Fruit fly (Drosophila melanogaster): ENCODE measurements around the gene CG13894.
A peak's percentile ranks its signal among the peaks of the same experiment; 100 is the strongest.

CG13894 gene

dm6 chr3L:698748-699367 lies at the start of gene CG13894:
CG13894 (minus strand) TSS chr3L:699144.
- TF ChIP-seq CTCF (optimal IDR thresholded peaks at IDR 0.05) (peak in 1 of 2 experiments; percentile 0), CG8478 (optimal IDR thresholded peaks at IDR 0.05) (no peak)

- TF ChIP-seq CTCF (optimal IDR thresholded peaks at IDR 0.05) (no peak), CG8478 (optimal IDR thresholded peaks at IDR 0.05) (no peak)
These were observed 48.9 kb upstream of the CG13894 start for dm6 chr3L:747716-748328.

DNA sequence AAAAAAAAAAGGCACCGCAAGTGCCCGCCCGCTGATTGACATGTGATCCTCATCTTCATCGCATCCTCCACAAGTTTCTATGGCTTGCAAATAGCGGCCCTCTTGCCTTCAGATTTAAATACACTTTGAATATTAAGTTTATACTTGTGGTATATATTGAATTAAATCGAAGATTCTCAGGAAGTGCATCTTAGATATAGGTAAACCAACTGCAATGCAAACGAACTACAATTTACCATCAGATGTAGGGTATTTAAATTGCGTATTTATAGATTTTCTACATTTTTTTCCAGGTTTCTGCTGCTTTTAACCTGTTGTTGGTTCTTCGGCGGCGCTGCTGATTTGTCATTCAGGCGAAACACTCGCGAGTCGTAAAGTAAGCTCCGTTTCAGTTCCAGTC lies 48.1 kb upstream of the CG13894 start:
- no peak for TF ChIP-seq CTCF (optimal IDR thresholded peaks at IDR 0.05)
- TF ChIP-seq CG8478 (optimal IDR thresholded peaks at IDR 0.05) = no peak

DNA sequence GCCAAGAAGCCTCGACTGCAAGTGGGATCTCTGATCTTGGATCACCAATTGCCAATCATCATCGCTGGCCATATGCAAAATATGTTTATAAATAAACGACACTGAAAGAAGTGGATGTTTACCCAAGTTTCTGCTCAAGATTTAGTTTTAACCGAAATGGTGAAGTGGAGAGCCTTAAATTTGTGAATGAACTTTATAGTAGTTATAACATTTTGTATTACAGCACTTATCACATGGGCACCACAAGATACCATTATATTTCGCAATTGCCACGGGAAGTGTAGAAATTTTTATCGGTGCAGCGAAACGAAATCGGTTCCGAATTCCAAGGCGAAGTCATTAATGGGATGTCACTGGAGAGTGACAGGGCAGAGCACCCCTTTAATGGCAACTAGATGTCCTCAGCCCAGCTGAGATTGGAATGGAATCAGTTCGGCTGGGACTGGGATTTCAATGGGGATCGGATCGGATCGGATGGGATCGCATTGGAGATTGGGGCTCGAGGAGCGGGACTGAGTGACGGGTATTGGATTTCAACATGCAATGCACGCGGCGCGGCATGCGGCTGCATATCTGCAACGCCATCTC lies 47.5 kb upstream of the CG13894 start:
- TF ChIP-seq CTCF (optimal IDR thresholded peaks at IDR 0.05) (no peak), CG8478 (optimal IDR thresholded peaks at IDR 0.05) (no peak)

DNA sequence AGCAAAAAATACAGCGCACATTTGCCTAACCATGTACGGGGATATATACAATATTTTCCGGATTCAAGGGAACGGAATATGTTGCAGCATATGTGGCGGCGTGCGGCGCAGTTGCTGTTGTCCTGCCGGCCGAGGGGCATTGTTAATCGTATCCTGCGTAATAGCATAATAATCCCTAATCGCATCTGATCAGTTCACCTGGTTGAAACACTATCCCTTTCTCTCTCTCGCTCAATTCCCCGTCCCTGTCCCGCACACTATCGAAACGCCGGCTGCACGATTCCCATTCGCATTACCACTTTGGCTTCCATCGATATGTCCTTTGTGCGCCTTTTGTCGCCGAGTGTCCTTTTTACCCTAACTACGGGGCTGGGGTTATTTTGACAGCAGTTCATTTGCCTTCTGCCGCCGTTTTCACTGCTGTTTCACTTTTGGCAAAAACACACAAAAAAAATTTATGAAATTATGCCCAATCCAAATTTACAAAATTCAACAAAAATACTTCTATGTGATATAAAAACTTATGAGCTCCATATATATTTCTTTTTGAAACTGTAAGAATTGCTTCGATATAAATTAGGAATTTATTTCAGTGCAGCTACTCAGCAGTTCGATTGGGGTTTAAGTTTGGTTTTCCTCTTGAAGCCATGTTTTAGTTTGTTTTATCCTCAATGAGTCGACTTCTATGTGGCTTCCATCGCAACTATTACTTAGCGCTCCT lies 46.4 kb upstream of the CG13894 start:
- TF ChIP-seq CTCF (optimal IDR thresholded peaks at IDR 0.05) = no peak

DNA sequence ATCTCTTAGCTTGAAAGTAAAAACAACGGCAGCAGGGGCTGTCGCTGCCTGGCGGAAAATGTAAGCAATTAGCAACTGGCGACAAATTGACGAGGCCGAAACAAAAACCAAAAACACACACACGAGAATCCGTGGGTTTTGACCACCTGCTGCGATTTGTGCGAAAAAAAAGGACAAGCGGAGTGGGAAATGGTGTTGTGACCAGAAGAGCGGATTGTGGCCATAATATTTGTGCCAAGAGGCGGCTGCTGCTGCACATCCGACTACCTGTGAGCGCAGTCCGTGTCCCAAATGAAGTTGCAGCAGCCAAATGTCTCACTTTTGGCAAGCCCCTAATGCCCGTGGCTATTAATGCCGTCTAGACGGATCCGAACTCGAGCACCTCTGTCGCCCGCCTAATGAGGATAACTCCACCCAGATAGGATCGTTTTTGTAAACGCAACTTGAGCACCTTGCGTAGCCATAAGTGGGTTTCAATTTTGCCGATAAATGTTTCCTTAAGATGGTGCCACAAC lies 45.4 kb upstream of the CG13894 start:
- TF ChIP-seq CTCF (optimal IDR thresholded peaks at IDR 0.05) (no peak), CG8478 (optimal IDR thresholded peaks at IDR 0.05) (no peak)

DNA sequence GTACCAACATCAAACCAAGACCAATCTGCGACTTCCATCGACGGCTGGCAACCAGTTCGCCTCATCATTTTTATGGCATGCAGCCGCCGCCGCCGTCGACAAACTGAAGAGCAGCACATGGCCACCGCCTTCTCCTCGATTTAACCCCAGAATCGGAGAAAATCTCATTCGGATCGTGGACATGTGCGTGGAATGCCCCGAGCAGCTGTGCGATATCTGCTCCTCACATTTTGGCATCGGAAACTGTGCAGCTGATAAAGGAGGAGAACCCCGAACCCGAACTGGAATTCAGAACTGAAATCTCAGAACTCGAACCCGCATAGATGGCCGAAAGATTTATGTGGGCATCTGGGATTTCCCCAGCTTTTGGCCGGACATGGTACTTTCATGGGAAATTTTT lies 44.2 kb upstream of the CG13894 start:
- TF ChIP-seq CG8478 (optimal IDR thresholded peaks at IDR 0.05) = no peak
- TF ChIP-seq CTCF (optimal IDR thresholded peaks at IDR 0.05) = no peak

DNA sequence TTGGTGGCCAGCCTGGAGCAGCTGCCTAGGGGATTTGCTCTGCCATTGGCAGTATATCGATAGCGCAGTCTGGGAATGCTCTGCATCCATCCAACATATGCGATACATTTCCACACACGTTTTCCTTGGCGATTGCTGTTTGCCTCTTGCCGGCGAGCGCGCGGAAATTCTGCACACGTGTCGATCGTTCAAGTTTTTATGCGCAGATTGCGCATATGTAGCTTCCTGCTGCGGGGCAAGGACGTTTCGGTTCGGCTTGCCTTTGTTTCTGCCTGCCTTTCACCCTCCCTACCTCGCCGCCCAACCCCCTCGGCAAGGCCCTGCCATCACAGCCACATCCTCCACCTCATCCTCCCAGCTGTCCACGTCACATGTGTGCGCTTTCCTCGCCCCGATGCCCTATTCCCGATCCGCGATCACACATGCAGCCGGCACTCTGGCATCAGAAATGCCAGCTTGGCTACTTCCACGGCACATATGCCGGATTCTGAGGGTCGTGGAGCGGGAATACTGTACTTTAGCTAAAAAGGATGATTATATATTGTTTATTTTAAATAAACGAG lies 43.5 kb upstream of the CG13894 start:
- no peak for TF ChIP-seq CG8478 (optimal IDR thresholded peaks at IDR 0.05)
- no peak for TF ChIP-seq CTCF (optimal IDR thresholded peaks at IDR 0.05)

DNA sequence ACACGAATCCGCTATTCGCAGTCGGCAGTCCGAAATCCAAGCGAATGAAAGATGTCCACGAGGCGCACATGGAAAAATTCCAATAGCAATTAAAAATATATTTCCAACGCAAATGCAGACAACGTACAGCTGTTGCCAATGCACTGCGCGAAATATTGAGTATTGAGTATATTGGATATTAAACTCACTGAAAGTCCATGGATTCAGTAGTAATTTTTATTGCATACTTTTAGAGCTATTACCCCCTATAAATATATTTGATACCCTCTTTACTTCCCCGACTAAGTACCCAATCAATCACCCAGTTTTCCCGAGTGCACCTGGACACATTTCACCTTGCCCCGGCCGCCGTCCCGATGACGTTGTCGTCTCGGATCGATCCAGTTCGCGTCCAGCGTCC lies 42.7 kb upstream of the CG13894 start:
- no peak for TF ChIP-seq CTCF (optimal IDR thresholded peaks at IDR 0.05)
- TF ChIP-seq CG8478 (optimal IDR thresholded peaks at IDR 0.05) = no peak

DNA sequence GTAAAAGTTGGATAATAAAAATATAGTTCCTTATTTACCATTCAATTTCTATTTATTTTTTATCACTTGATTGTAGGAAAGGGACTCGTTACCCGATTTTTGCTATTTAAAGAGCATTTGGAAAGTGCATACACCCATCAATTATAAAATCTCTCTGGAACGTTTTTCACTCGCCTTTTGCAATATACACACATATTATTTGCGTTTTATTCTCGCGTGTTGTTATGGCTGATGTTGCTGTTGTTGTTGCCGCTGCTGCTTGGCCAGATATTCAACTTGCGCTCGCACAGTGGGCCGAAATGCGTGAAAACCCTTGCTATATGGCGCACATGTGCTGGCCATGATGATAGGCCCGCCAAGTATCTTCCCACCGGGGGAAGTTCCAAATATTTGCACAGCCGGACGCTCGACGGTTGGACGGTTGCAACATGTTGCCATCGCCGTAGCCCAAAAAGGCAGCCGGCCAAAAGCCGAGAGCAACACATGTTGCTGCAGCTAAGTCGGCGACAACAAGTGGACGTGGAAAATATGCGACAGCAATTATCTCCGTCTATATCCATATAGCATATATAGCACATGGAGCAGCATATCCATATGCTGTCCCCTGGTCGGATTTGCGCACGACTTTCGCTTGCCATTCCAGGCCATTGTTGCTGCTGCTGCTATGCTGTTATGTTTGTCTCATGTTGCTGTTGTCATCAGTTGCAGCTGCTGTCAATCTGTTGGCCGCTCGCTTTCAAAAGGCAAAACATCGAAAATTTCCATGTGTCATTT lies 40.6 kb upstream of the CG13894 start:
- TF ChIP-seq CTCF (optimal IDR thresholded peaks at IDR 0.05) (no peak), CG8478 (optimal IDR thresholded peaks at IDR 0.05) (no peak)

- TF ChIP-seq CG8478 (optimal IDR thresholded peaks at IDR 0.05) = no peak
These were observed 39.8 kb upstream of the CG13894 start for dm6 chr3L:738523-739356.

dm6 chr3L:737445-738116 lies 38.6 kb upstream of the CG13894 start:
- TF ChIP-seq CTCF (optimal IDR thresholded peaks at IDR 0.05) (no peak), CG8478 (optimal IDR thresholded peaks at IDR 0.05) (no peak)

DNA sequence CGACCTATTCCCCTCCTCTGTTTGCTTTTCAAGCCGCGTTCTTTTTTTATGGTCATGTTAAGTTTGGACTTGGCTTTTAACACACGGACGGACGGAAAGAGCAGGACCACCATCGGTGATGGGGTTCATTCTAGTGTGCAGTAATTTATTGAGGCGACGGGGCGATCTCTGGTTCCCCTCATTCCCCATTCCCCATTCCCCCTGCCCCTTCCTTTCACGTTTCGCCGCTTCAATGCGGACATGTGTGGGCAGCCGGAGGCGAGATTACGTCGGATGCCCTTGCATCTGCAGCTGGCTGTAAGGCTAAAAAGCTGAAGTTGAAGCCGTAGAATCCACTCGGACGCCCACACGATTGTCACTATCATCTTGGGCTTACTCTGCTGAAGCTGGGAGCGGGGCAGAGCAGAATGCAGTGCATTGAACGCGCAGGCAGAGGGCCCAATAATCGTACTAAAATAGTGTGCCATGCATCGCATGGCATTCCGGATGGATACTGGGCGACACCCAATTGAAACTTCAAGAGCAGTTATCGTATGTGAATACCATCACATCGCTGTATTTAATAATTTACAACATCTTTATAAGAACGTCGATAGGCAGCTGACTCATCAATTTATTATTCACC lies 37.7 kb upstream of the CG13894 start:
- TF ChIP-seq CTCF (optimal IDR thresholded peaks at IDR 0.05) = no peak
- TF ChIP-seq CG8478 (optimal IDR thresholded peaks at IDR 0.05) = no peak
